Fruit fly (Drosophila melanogaster) whole organism, embryonic: ENCODE data around the gene CG31548.

ENCODE experiments used
- B-H2 ChIP-seq: fragments of 200-800 bp; sonication (Bioruptor generic); optimal IDR thresholded peaks from 2 replicates; lab custom pipeline; 2018; ENCODE audit warnings: missing biosample characterization, mild to moderate bottlenecking, missing genetic modification characterization
- CG11093 ChIP-seq: fragments of 200-800 bp; sonication (Bioruptor generic); IDR thresholded peaks from 3 replicates; pipeline ENCODE4 v1.3.6; 2022; ENCODE audit warnings: missing biosample characterization, missing genetic modification characterization
- CG11504 ChIP-seq: fragments of 200-800 bp; sonication (Bioruptor generic); optimal IDR thresholded peaks from 3 replicates; lab custom pipeline; 2019; ENCODE audit warnings: missing biosample characterization, mild to moderate bottlenecking, missing genetic modification characterization, moderate library complexity
- CG13894 ChIP-seq: fragments of 200-800 bp; sonication (Bioruptor generic); optimal IDR thresholded peaks from 3 replicates; lab custom pipeline; 2018; ENCODE audit warnings: missing biosample characterization, mild to moderate bottlenecking, missing genetic modification characterization, moderate library complexity
- CG15073 ChIP-seq: fragments of 200-800 bp; sonication (Bioruptor generic); optimal IDR thresholded peaks from 2 replicates; lab custom pipeline; 2016; ENCODE audit warnings: missing biosample characterization, missing genetic modification characterization
- CG17186 ChIP-seq: fragments of 200-800 bp; sonication (Bioruptor generic); optimal IDR thresholded peaks from 3 replicates; lab custom pipeline; 2017; ENCODE audit warnings: missing biosample characterization, missing genetic modification reagents, missing genetic modification characterization
- CG17568 ChIP-seq: fragments of 200-800 bp; sonication (Bioruptor generic); optimal IDR thresholded peaks from 2 replicates; lab custom pipeline; 2018; ENCODE audit warnings: missing biosample characterization, mild to moderate bottlenecking, missing genetic modification characterization, moderate library complexity
- CG17802 ChIP-seq: fragments of 200-800 bp; sonication (Bioruptor generic); optimal IDR thresholded peaks from 2 replicates; lab custom pipeline; 2018; ENCODE audit warnings: missing biosample characterization, mild to moderate bottlenecking, missing genetic modification characterization, moderate library complexity
- CG2116 ChIP-seq: fragments of 200-800 bp; sonication (Bioruptor generic); optimal IDR thresholded peaks from 3 replicates; lab custom pipeline; 2018; ENCODE audit warnings: missing biosample characterization, mild to moderate bottlenecking, missing genetic modification characterization
- CG3065 ChIP-seq: fragments of 200-800 bp; sonication (Bioruptor generic); optimal IDR thresholded peaks from 2 replicates; lab custom pipeline; 2016; ENCODE audit warnings: missing biosample characterization, missing genetic modification characterization
- CG31365 ChIP-seq: fragments of 200-800 bp; sonication (Bioruptor generic); optimal IDR thresholded peaks from 2 replicates; lab custom pipeline; 2018; ENCODE audit warnings: missing biosample characterization, mild to moderate bottlenecking, missing genetic modification characterization
- CG31441 ChIP-seq: fragments of 200-800 bp; sonication (Bioruptor generic); IDR thresholded peaks from 2 replicates; pipeline ENCODE4 v1.3.6; 2022; ENCODE audit warnings: missing biosample characterization, missing genetic modification characterization
- CG34376 ChIP-seq: fragments of 200-800 bp; sonication (Bioruptor generic); optimal IDR thresholded peaks from 2 replicates; lab custom pipeline; 2018; ENCODE audit warnings: missing biosample characterization, mild to moderate bottlenecking, missing genetic modification characterization
- CG4820 ChIP-seq: fragments of 200-800 bp; sonication (Bioruptor generic); optimal IDR thresholded peaks from 3 replicates; lab custom pipeline; 2016; ENCODE audit warnings: missing biosample characterization, missing genetic modification characterization
- CG4854 ChIP-seq: fragments of 200-800 bp; sonication (Bioruptor generic); optimal IDR thresholded peaks from 2 replicates; lab custom pipeline; 2016; ENCODE audit warnings: missing biosample characterization, missing genetic modification characterization, inconsistent platforms
- CG7271 ChIP-seq: fragments of 200-800 bp; sonication (Bioruptor generic); optimal IDR thresholded peaks from 2 replicates; lab custom pipeline; 2018; ENCODE audit warnings: missing biosample characterization, mild to moderate bottlenecking, missing genetic modification characterization, moderate library complexity
- CG7556 ChIP-seq: fragments of 200-800 bp; sonication (Bioruptor generic); optimal IDR thresholded peaks from 2 replicates; lab custom pipeline; 2017; ENCODE audit warnings: missing biosample characterization, mild to moderate bottlenecking, missing genetic modification characterization
- CG7928 ChIP-seq: fragments of 200-800 bp; sonication (Bioruptor generic); optimal IDR thresholded peaks from 2 replicates; lab custom pipeline; 2017; ENCODE audit warnings: missing biosample characterization, mild to moderate bottlenecking, missing genetic modification characterization
- CHES-1-like ChIP-seq: fragments of 200-800 bp; sonication (Bioruptor generic); optimal IDR thresholded peaks from 2 replicates; lab custom pipeline; 2016; ENCODE audit warnings: missing biosample characterization, missing genetic modification characterization
- Dbx ChIP-seq: fragments of 200-800 bp; sonication (Bioruptor generic); IDR thresholded peaks from 3 replicates; pipeline ENCODE4 v1.3.6; 2022; ENCODE audit warnings: missing biosample characterization, missing genetic modification characterization
- Dek ChIP-seq: fragments of 200-800 bp; sonication (Bioruptor generic); optimal IDR thresholded peaks from 3 replicates; lab custom pipeline; 2019; ENCODE audit warnings: missing biosample characterization, mild to moderate bottlenecking, missing genetic modification characterization, moderate library complexity
- Dip3 ChIP-seq: fragments of 200-800 bp; sonication (Bioruptor generic); optimal IDR thresholded peaks from 3 replicates; lab custom pipeline; 2016; ENCODE audit warnings: missing biosample characterization, missing genetic modification characterization
- H15 ChIP-seq: fragments of 200-800 bp; sonication (Bioruptor generic); IDR thresholded peaks from 3 replicates; pipeline ENCODE4 v1.3.6; 2022; ENCODE audit warnings: missing biosample characterization, missing genetic modification characterization
- HHEX ChIP-seq: fragments of 200-800 bp; sonication (Bioruptor generic); optimal IDR thresholded peaks from 3 replicates; lab custom pipeline; 2017; ENCODE audit warnings: missing biosample characterization, mild to moderate bottlenecking, missing genetic modification characterization, missing genetic modification reagents
- Hr39 ChIP-seq: fragments of >200 bp; optimal IDR thresholded peaks from 2 replicates; lab custom pipeline; 2017
- Hr78 ChIP-seq, 2 experiments: fragments of 200-800 bp in 1 of 2; fragments of >200 bp in 1 of 2; sonication (Bioruptor generic) in 1 of 2; optimal IDR thresholded peaks; 2 replicates each; lab custom pipeline; 2017 to 2019; ENCODE audit warnings: missing biosample characterization in 2 of 2, missing genetic modification characterization in 2 of 2, mild to moderate bottlenecking in 1 of 2, moderate library complexity in 1 of 2
- Ptx1 ChIP-seq: fragments of 200-800 bp; sonication (Bioruptor generic); IDR thresholded peaks from 2 replicates; pipeline ENCODE4 v1.3.6; 2022; ENCODE audit warnings: missing biosample characterization, missing genetic modification characterization
- Rfx ChIP-seq: fragments of 200-800 bp; sonication (Bioruptor generic); IDR thresholded peaks from 2 replicates; pipeline ENCODE4 v1.3.6; 2022; ENCODE audit warnings: missing biosample characterization, missing genetic modification characterization
- Scr ChIP-seq: fragments of 200-800 bp; sonication (Bioruptor generic); IDR thresholded peaks from 2 replicates; pipeline ENCODE4 v1.3.6; 2022; ENCODE audit warnings: missing biosample characterization, missing genetic modification characterization; ENCODE audit not compliant: partially characterized antibody
- Six4 ChIP-seq: fragments of 200-800 bp; sonication (Bioruptor generic); optimal IDR thresholded peaks from 2 replicates; lab custom pipeline; 2016; ENCODE audit warnings: missing biosample characterization, missing genetic modification characterization
- ac ChIP-seq: fragments of 200-800 bp; sonication (Bioruptor generic); optimal IDR thresholded peaks from 3 replicates; lab custom pipeline; 2017; ENCODE audit warnings: missing biosample characterization, mild to moderate bottlenecking, missing genetic modification characterization
- bab2 ChIP-seq: fragments of 200-800 bp; sonication (Bioruptor generic); optimal IDR thresholded peaks from 2 replicates; lab custom pipeline; 2016; ENCODE audit warnings: missing biosample characterization, missing genetic modification characterization
- btn ChIP-seq: fragments of 200-800 bp; sonication (Bioruptor generic); optimal IDR thresholded peaks from 2 replicates; lab custom pipeline; 2016; ENCODE audit warnings: missing biosample characterization, missing genetic modification characterization
- croc ChIP-seq: fragments of 200-800 bp; sonication (Bioruptor generic); conservative IDR thresholded peaks from 3 replicates; pipeline ENCODE4 v1.3.6; 2022; ENCODE audit warnings: missing biosample characterization, missing genetic modification characterization
- esg ChIP-seq: fragments of 200-800 bp; sonication (Bioruptor generic); conservative IDR thresholded peaks from 2 replicates; pipeline ENCODE4 v1.3.6; 2022; ENCODE audit warnings: missing biosample characterization, missing genetic modification characterization
- eve ChIP-seq, 2 experiments: fragments of >200 bp; optimal IDR thresholded peaks; 2 replicates each; lab custom pipeline; 2017; ENCODE audit warnings: missing biosample characterization in 2 of 2, missing genetic modification characterization in 2 of 2
- fd102C ChIP-seq: fragments of 200-800 bp; sonication (Bioruptor generic); optimal IDR thresholded peaks from 2 replicates; lab custom pipeline; 2018; ENCODE audit warnings: missing biosample characterization, mild to moderate bottlenecking, missing genetic modification characterization, moderate library complexity
- hbn ChIP-seq: fragments of 200-800 bp; sonication (Bioruptor generic); IDR thresholded peaks from 2 replicates; pipeline ENCODE4 v1.3.6; 2022; ENCODE audit warnings: missing biosample characterization, missing genetic modification characterization; ENCODE audit not compliant: partially characterized antibody
- hth ChIP-seq: fragments of >200 bp; optimal IDR thresholded peaks from 2 replicates; lab custom pipeline; 2017; ENCODE audit warnings: inconsistent platforms
- jing ChIP-seq: fragments of 200-800 bp; sonication (Bioruptor generic); optimal IDR thresholded peaks from 2 replicates; lab custom pipeline; 2018; ENCODE audit warnings: missing biosample characterization, mild to moderate bottlenecking, missing genetic modification characterization
- lola ChIP-seq, 3 experiments: fragments of >200 bp in 2 of 3; fragments of 200-800 bp in 1 of 3; sonication (Bioruptor generic) in 1 of 3; optimal IDR thresholded peaks; 2 replicates each; lab custom pipeline; 2017 to 2019; ENCODE audit warnings: missing biosample characterization in 3 of 3, missing genetic modification characterization in 3 of 3, mild to moderate bottlenecking in 1 of 3, moderate library complexity in 1 of 3
- mirr ChIP-seq: fragments of 200-800 bp; sonication (Bioruptor generic); optimal IDR thresholded peaks from 3 replicates; lab custom pipeline; 2018; ENCODE audit warnings: missing biosample characterization, mild to moderate bottlenecking, missing genetic modification characterization
- pnt ChIP-seq: fragments of 200-800 bp; sonication (Bioruptor generic); optimal IDR thresholded peaks from 3 replicates; lab custom pipeline; 2016; ENCODE audit warnings: missing biosample characterization, missing genetic modification characterization
- pzg ChIP-seq: fragments of 200-800 bp; sonication (Bioruptor generic); optimal IDR thresholded peaks from 3 replicates; lab custom pipeline; 2018; ENCODE audit warnings: missing biosample characterization, mild to moderate bottlenecking, missing genetic modification characterization, moderate library complexity
- sd ChIP-seq: fragments of 200-800 bp; sonication (Bioruptor generic); optimal IDR thresholded peaks from 3 replicates; lab custom pipeline; 2018; ENCODE audit warnings: missing biosample characterization, mild to moderate bottlenecking, missing genetic modification characterization, moderate library complexity
- stwl ChIP-seq: fragments of 200-800 bp; sonication (Bioruptor generic); optimal IDR thresholded peaks from 3 replicates; lab custom pipeline; 2018; ENCODE audit warnings: missing biosample characterization, mild to moderate bottlenecking, missing genetic modification characterization, moderate library complexity
- trh ChIP-seq: fragments of 200-800 bp; sonication (Bioruptor generic); optimal IDR thresholded peaks from 2 replicates; lab custom pipeline; 2016; ENCODE audit warnings: missing biosample characterization, missing genetic modification characterization
- wek ChIP-seq: fragments of 200-800 bp; sonication (Bioruptor generic); optimal IDR thresholded peaks from 3 replicates; lab custom pipeline; 2018; ENCODE audit warnings: missing biosample characterization, mild to moderate bottlenecking, missing genetic modification characterization, moderate library complexity
- z ChIP-seq: fragments of 200-800 bp; sonication (Bioruptor generic); IDR thresholded peaks from 3 replicates; pipeline ENCODE4 v1.3.6; 2022; ENCODE audit warnings: missing biosample characterization, missing genetic modification characterization

The CG31548 gene

dm6 chr3R:5668928-5669739, 32.5 kb upstream of the CG31548 start, which contains the start of the genes Xe7 and Atg17 (continued):
- TF ChIP-seq sd = peak; percentile 86
- no peak for TF ChIP-seq ac
- peak; percentile 69 for TF ChIP-seq Scr
- peak; percentile 92 for TF ChIP-seq trh
- peak; percentile 89 for TF ChIP-seq CG13894 (tag; lab: Kevin White, UChicago)
- peak in 1 of 3 experiments; percentile 89 for TF ChIP-seq lola (GFP tag; optimal IDR thresholded peaks at IDR 0.05; lab: Kevin White, UChicago)
- TF ChIP-seq z (GFP tag; lab: Robert Waterston, UW) = no peak
- TF ChIP-seq hbn (GFP tag; lab: Robert Waterston, UW) = no peak
- peak; percentile 93 for TF ChIP-seq Dip3 (GFP tag; lab: Kevin White, UChicago)
- TF ChIP-seq CG2116 (GFP tag; lab: Kevin White, UChicago) = peak; percentile 97
- TF ChIP-seq mirr = peak; percentile 73
- peak; percentile 95 for TF ChIP-seq Ptx1
- TF ChIP-seq pzg = peak; percentile 57
- peak; percentile 85 for TF ChIP-seq pnt (GFP tag; lab: Kevin White, UChicago)
- TF ChIP-seq B-H2 (GFP tag; lab: Kevin White, UChicago) = peak; percentile 94
- TF ChIP-seq esg = peak; percentile 93
- TF ChIP-seq bab2 (GFP tag; lab: Kevin White, UChicago) = peak; percentile 92
- TF ChIP-seq btn = peak; percentile 47
- no peak for TF ChIP-seq Hr78 (GFP tag; optimal IDR thresholded peaks at IDR 0.05; lab: Kevin White, UChicago)
- TF ChIP-seq CG4820 (GFP tag; lab: Kevin White, UChicago) = peak; percentile 85
- TF ChIP-seq Hr39 (lab: Kevin White, UChicago) = peak; percentile 32
- TF ChIP-seq CG31441 (GFP tag; lab: Robert Waterston, UW) = peak; percentile 93
- peak; percentile 71 for TF ChIP-seq stwl (tag; lab: Kevin White, UChicago)
- TF ChIP-seq croc (GFP tag; lab: Robert Waterston, UW) = peak; percentile 87
- TF ChIP-seq wek (GFP tag; lab: Kevin White, UChicago) = peak; percentile 70
- peak; percentile 94 for TF ChIP-seq CG11093
- TF ChIP-seq CG7271 (tag; lab: Kevin White, UChicago) = peak; percentile 43
- TF ChIP-seq eve (GFP tag; optimal IDR thresholded peaks at IDR 0.05; lab: Kevin White, UChicago) = peak in 1 of 2 experiments; percentile 25
- TF ChIP-seq CG15073 (GFP tag; lab: Kevin White, UChicago) = peak; percentile 51
- TF ChIP-seq Six4 = peak; percentile 85
- peak; percentile 74 for TF ChIP-seq CG7928
- TF ChIP-seq Dek = peak; percentile 91
- TF ChIP-seq Dbx (GFP tag; lab: Robert Waterston, UW) = peak; percentile 94
- TF ChIP-seq Rfx (GFP tag; lab: Robert Waterston, UW) = peak; percentile 94
- TF ChIP-seq HHEX = peak; percentile 85
- TF ChIP-seq CG4854 (GFP tag; lab: Kevin White, UChicago) = peak; percentile 77
- TF ChIP-seq H15 = peak; percentile 87
- no peak for TF ChIP-seq hth
- peak; percentile 84 for TF ChIP-seq CG3065 (GFP tag; lab: Kevin White, UChicago)
- peak; percentile 90 for TF ChIP-seq CG11504 (tag; lab: Kevin White, UChicago)
- peak; percentile 68 for TF ChIP-seq CG34376 (GFP tag; lab: Kevin White, UChicago)
- TF ChIP-seq CG17802 (tag; lab: Kevin White, UChicago) = peak; percentile 67
- peak; percentile 13 for TF ChIP-seq fd102C (GFP tag; lab: Kevin White, UChicago)
- TF ChIP-seq CHES-1-like (GFP tag; lab: Kevin White, UChicago) = peak; percentile 84
- TF ChIP-seq CG31365 = peak; percentile 32
- TF ChIP-seq CG17568 (GFP tag; lab: Kevin White, UChicago) = no peak
- TF ChIP-seq CG17186 (GFP tag; lab: Kevin White, UChicago) = peak; percentile 66
- peak; percentile 76 for TF ChIP-seq jing
- TF ChIP-seq CG7556 (GFP tag; lab: Kevin White, UChicago) = peak; percentile 83
